Fruit fly (Drosophila melanogaster) whole organism, embryonic: Measurements from ENCODE around the gene CG6254.

ENCODE experiments used
- Atf6 ChIP-seq: fragments of 200-800 bp; sonication (Bioruptor generic); IDR thresholded peaks from 2 replicates; pipeline ENCODE4 v1.3.6; 2022; ENCODE audit warnings: missing biosample characterization, missing genetic modification characterization
- Bdp1 ChIP-seq: fragments of 200-800 bp; sonication (Bioruptor generic); optimal IDR thresholded peaks from 3 replicates; lab custom pipeline; 2016; ENCODE audit warnings: missing biosample characterization, missing genetic modification characterization
- CG10147 ChIP-seq: fragments of 200-800 bp; sonication (Bioruptor generic); optimal IDR thresholded peaks from 2 replicates; lab custom pipeline; 2019; ENCODE audit warnings: missing biosample characterization, mild to moderate bottlenecking, missing genetic modification characterization, moderate library complexity
- CG11456 ChIP-seq: fragments of 200-800 bp; sonication (Bioruptor generic); IDR thresholded peaks from 3 replicates; pipeline ENCODE4 v1.3.6; 2022; ENCODE audit warnings: missing biosample characterization, missing genetic modification characterization
- CG13287 ChIP-seq: fragments of 200-800 bp; sonication (Bioruptor generic); IDR thresholded peaks from 2 replicates; pipeline ENCODE4 v1.3.6; 2022; ENCODE audit warnings: missing biosample characterization, missing genetic modification characterization; ENCODE audit not compliant: partially characterized antibody
- CG14710 ChIP-seq: fragments of 200-800 bp; sonication (Bioruptor generic); optimal IDR thresholded peaks from 3 replicates; lab custom pipeline; 2019; ENCODE audit warnings: missing biosample characterization, mild to moderate bottlenecking, missing genetic modification characterization, moderate library complexity
- CG15269 ChIP-seq: fragments of 200-800 bp; sonication (Bioruptor generic); optimal IDR thresholded peaks from 2 replicates; lab custom pipeline; 2018; ENCODE audit warnings: missing biosample characterization, mild to moderate bottlenecking, missing genetic modification characterization, moderate library complexity
- CG15479 ChIP-seq: fragments of 200-800 bp; sonication (Bioruptor generic); optimal IDR thresholded peaks from 3 replicates; lab custom pipeline; 2019; ENCODE audit warnings: missing biosample characterization, mild to moderate bottlenecking, missing genetic modification characterization, moderate library complexity
- CG1603 ChIP-seq: fragments of 200-800 bp; sonication (Bioruptor generic); optimal IDR thresholded peaks from 2 replicates; lab custom pipeline; 2019; ENCODE audit warnings: missing biosample characterization, mild to moderate bottlenecking, missing genetic modification characterization, moderate library complexity
- CG17802 ChIP-seq: fragments of 200-800 bp; sonication (Bioruptor generic); optimal IDR thresholded peaks from 2 replicates; lab custom pipeline; 2018; ENCODE audit warnings: missing biosample characterization, mild to moderate bottlenecking, missing genetic modification characterization, moderate library complexity
- CG18011 ChIP-seq: fragments of 200-800 bp; sonication (Bioruptor generic); optimal IDR thresholded peaks from 2 replicates; lab custom pipeline; 2017; ENCODE audit warnings: missing biosample characterization, missing genetic modification characterization, mild to moderate bottlenecking, moderate library complexity, missing genotype
- CG1832 ChIP-seq: fragments of 200-800 bp; sonication (Bioruptor generic); optimal IDR thresholded peaks from 2 replicates; lab custom pipeline; 2017; ENCODE audit warnings: missing biosample characterization, mild to moderate bottlenecking, missing genetic modification characterization, inconsistent platforms
- CG31224 ChIP-seq: fragments of 200-800 bp; sonication (Bioruptor generic); IDR thresholded peaks from 2 replicates; pipeline ENCODE4 v1.3.6; 2022; ENCODE audit warnings: missing biosample characterization, missing genetic modification characterization
- CG31388 ChIP-seq: fragments of 200-800 bp; sonication (Bioruptor generic); optimal IDR thresholded peaks from 2 replicates; lab custom pipeline; 2016; ENCODE audit warnings: missing biosample characterization, missing genetic modification characterization
- CG4707 ChIP-seq: fragments of 200-800 bp; sonication (Bioruptor generic); optimal IDR thresholded peaks from 2 replicates; lab custom pipeline; 2018; ENCODE audit warnings: missing biosample characterization, mild to moderate bottlenecking, missing genetic modification characterization, moderate library complexity
- CG6689 ChIP-seq: fragments of 200-800 bp; sonication (Bioruptor generic); IDR thresholded peaks from 2 replicates; pipeline ENCODE4 v1.3.6; 2022; ENCODE audit warnings: missing biosample characterization, missing genetic modification characterization
- CG6765 ChIP-seq: fragments of 200-800 bp; sonication (Bioruptor generic); optimal IDR thresholded peaks from 3 replicates; lab custom pipeline; 2017; ENCODE audit warnings: missing biosample characterization, mild to moderate bottlenecking, missing genetic modification characterization
- CG7372 ChIP-seq: fragments of 200-800 bp; sonication (Bioruptor generic); IDR thresholded peaks from 2 replicates; pipeline ENCODE4 v1.3.6; 2022; ENCODE audit warnings: missing biosample characterization, missing genetic modification characterization
- CG8359 ChIP-seq: fragments of 200-800 bp; sonication (Bioruptor generic); optimal IDR thresholded peaks from 2 replicates; lab custom pipeline; 2017; ENCODE audit warnings: missing biosample characterization, mild to moderate bottlenecking, missing genetic modification characterization, borderline replicate concordance
- Camta ChIP-seq: fragments of 200-800 bp; sonication (Bioruptor generic); optimal IDR thresholded peaks from 2 replicates; lab custom pipeline; 2016; ENCODE audit warnings: missing biosample characterization, missing genetic modification characterization
- Dad ChIP-seq: fragments of 200-800 bp; sonication (Bioruptor generic); optimal IDR thresholded peaks from 3 replicates; lab custom pipeline; 2016; ENCODE audit warnings: missing biosample characterization, missing genetic modification characterization
- Deaf1 ChIP-seq: fragments of 200-800 bp; optimal IDR thresholded peaks from 3 replicates; lab custom pipeline; 2019; ENCODE audit warnings: missing biosample characterization, mild to moderate bottlenecking, missing genetic modification characterization, moderate library complexity
- Hand ChIP-seq: fragments of 200-800 bp; sonication (Bioruptor generic); optimal IDR thresholded peaks from 2 replicates; lab custom pipeline; 2017; ENCODE audit warnings: mild to moderate bottlenecking, missing biosample characterization, missing genetic modification reagents, missing genetic modification characterization
- Hsf ChIP-seq: fragments of 200-800 bp; sonication (Bioruptor generic); optimal IDR thresholded peaks from 3 replicates; lab custom pipeline; 2016; ENCODE audit warnings: missing biosample characterization, missing genetic modification characterization
- Kr ChIP-seq: fragments of 200-800 bp; sonication (Bioruptor generic); optimal IDR thresholded peaks from 2 replicates; lab custom pipeline; 2017; ENCODE audit warnings: missing biosample characterization, mild to moderate bottlenecking, missing genetic modification characterization
- NFAT ChIP-seq: fragments of 200-800 bp; sonication (Bioruptor generic); IDR thresholded peaks from 2 replicates; pipeline ENCODE4 v1.3.6; 2022; ENCODE audit warnings: missing biosample characterization, missing genetic modification characterization
- Optix ChIP-seq: fragments of 200-800 bp; sonication (Bioruptor generic); IDR thresholded peaks from 3 replicates; pipeline ENCODE4 v1.3.6; 2022; ENCODE audit warnings: missing biosample characterization, missing genetic modification characterization
- Sox102F ChIP-seq: fragments of 200-800 bp; sonication (Bioruptor generic); optimal IDR thresholded peaks from 2 replicates; lab custom pipeline; 2018; ENCODE audit warnings: missing biosample characterization, mild to moderate bottlenecking, missing genetic modification characterization, moderate library complexity
- Sry-β ChIP-seq: fragments of 200-800 bp; sonication (Bioruptor generic); optimal IDR thresholded peaks from 2 replicates; lab custom pipeline; 2018; ENCODE audit warnings: missing biosample characterization, mild to moderate bottlenecking, missing genetic modification characterization, moderate library complexity
- ab ChIP-seq: fragments of 200-800 bp; sonication (Bioruptor generic); optimal IDR thresholded peaks from 2 replicates; lab custom pipeline; 2016; ENCODE audit warnings: missing biosample characterization, missing genetic modification characterization
- az2 ChIP-seq: fragments of 200-800 bp; sonication (Bioruptor generic); optimal IDR thresholded peaks from 3 replicates; lab custom pipeline; 2016; ENCODE audit warnings: missing biosample characterization, missing genetic modification characterization
- bsh ChIP-seq, 2 experiments: fragments of 200-800 bp; sonication (Bioruptor generic); optimal IDR thresholded peaks; 2 replicates each; lab custom pipeline; 2017 to 2018; ENCODE audit warnings: mild to moderate bottlenecking in 2 of 2, missing biosample characterization in 2 of 2, missing genetic modification characterization in 2 of 2, moderate library complexity in 1 of 2
- crc ChIP-seq: fragments of 200-800 bp; sonication (Bioruptor generic); optimal IDR thresholded peaks from 2 replicates; lab custom pipeline; 2016; ENCODE audit warnings: missing biosample characterization, missing genetic modification characterization
- gcm ChIP-seq: fragments of 200-800 bp; sonication (Bioruptor generic); optimal IDR thresholded peaks from 2 replicates; lab custom pipeline; 2019; ENCODE audit warnings: missing biosample characterization, mild to moderate bottlenecking, missing genetic modification characterization, moderate library complexity
- grn ChIP-seq: fragments of 200-800 bp; sonication (Bioruptor generic); optimal IDR thresholded peaks from 3 replicates; lab custom pipeline; 2017; ENCODE audit warnings: missing biosample characterization, missing genetic modification characterization
- lmd ChIP-seq: fragments of 200-800 bp; sonication (Bioruptor generic); IDR thresholded peaks from 2 replicates; pipeline ENCODE4 v1.3.6; 2022; ENCODE audit warnings: missing biosample characterization, missing genetic modification characterization
- nerfin-2 ChIP-seq: fragments of 200-800 bp; sonication (Bioruptor generic); IDR thresholded peaks from 2 replicates; pipeline ENCODE4 v1.3.6; 2022; ENCODE audit warnings: missing biosample characterization, missing genetic modification characterization; ENCODE audit not compliant: partially characterized antibody
- nmo ChIP-seq: fragments of 200-800 bp; sonication (Bioruptor generic); optimal IDR thresholded peaks from 2 replicates; lab custom pipeline; 2018; ENCODE audit warnings: missing biosample characterization, mild to moderate bottlenecking, missing genetic modification characterization, moderate library complexity
- oc ChIP-seq: fragments of 200-800 bp; sonication (Bioruptor generic); optimal IDR thresholded peaks from 2 replicates; lab custom pipeline; 2018; ENCODE audit warnings: missing biosample characterization, mild to moderate bottlenecking, missing genetic modification characterization, moderate library complexity
- repo ChIP-seq: fragments of 200-800 bp; sonication (Bioruptor generic); optimal IDR thresholded peaks from 2 replicates; lab custom pipeline; 2016; ENCODE audit warnings: missing biosample characterization, missing genetic modification characterization
- sd ChIP-seq: fragments of 200-800 bp; sonication (Bioruptor generic); optimal IDR thresholded peaks from 3 replicates; lab custom pipeline; 2018; ENCODE audit warnings: missing biosample characterization, mild to moderate bottlenecking, missing genetic modification characterization, moderate library complexity
- shn ChIP-seq: fragments of 200-800 bp; sonication (Bioruptor generic); optimal IDR thresholded peaks from 3 replicates; lab custom pipeline; 2016; ENCODE audit warnings: missing biosample characterization, missing genetic modification characterization
- ssp ChIP-seq: fragments of 200-800 bp; sonication (Bioruptor generic); IDR thresholded peaks from 2 replicates; pipeline ENCODE4 v1.3.6; 2022; ENCODE audit warnings: missing biosample characterization, missing genetic modification characterization
- tio ChIP-seq: fragments of 200-800 bp; sonication (Bioruptor generic); optimal IDR thresholded peaks from 2 replicates; lab custom pipeline; 2017; ENCODE audit warnings: missing biosample characterization, missing genetic modification characterization, inconsistent platforms
- toy ChIP-seq: fragments of 200-800 bp; sonication (Bioruptor generic); IDR thresholded peaks from 2 replicates; pipeline ENCODE4 v1.3.6; 2022; ENCODE audit warnings: missing biosample characterization, missing genetic modification characterization
- trh ChIP-seq: fragments of 200-800 bp; sonication (Bioruptor generic); optimal IDR thresholded peaks from 2 replicates; lab custom pipeline; 2016; ENCODE audit warnings: missing biosample characterization, missing genetic modification characterization
- tx ChIP-seq: fragments of 200-800 bp; sonication (Bioruptor generic); optimal IDR thresholded peaks from 2 replicates; lab custom pipeline; 2016; ENCODE audit warnings: missing biosample characterization, missing genetic modification characterization
- unc-4 ChIP-seq: fragments of 200-800 bp; sonication (Bioruptor generic); IDR thresholded peaks from 2 replicates; pipeline ENCODE4 v1.3.6; 2022; ENCODE audit warnings: missing biosample characterization, missing genetic modification characterization; ENCODE audit not compliant: partially characterized antibody
- wek ChIP-seq: fragments of 200-800 bp; sonication (Bioruptor generic); optimal IDR thresholded peaks from 3 replicates; lab custom pipeline; 2018; ENCODE audit warnings: missing biosample characterization, mild to moderate bottlenecking, missing genetic modification characterization, moderate library complexity

The CG6254 gene

dm6 chr3R:10170356-10170876 lies 9.3 kb upstream of the CG6254 start, which contains the start of gene Best1 (continued):
- TF ChIP-seq tio (GFP tag; lab: Kevin White, UChicago): peak; percentile 62
- peak; percentile 94 for TF ChIP-seq CG11456 (GFP tag; lab: Robert Waterston, UW)
- TF ChIP-seq CG6689 (GFP tag; lab: Robert Waterston, UW): peak; percentile 92
- peak; percentile 56 for TF ChIP-seq repo (GFP tag; lab: Kevin White, UChicago)
- peak; percentile 65 for TF ChIP-seq grn (GFP tag; lab: Kevin White, UChicago)
- peak; percentile 82 for TF ChIP-seq CG31388 (GFP tag; lab: Kevin White, UChicago)
- TF ChIP-seq Hand (GFP tag; lab: Kevin White, UChicago): peak; percentile 82
- TF ChIP-seq CG14710 (tag; lab: Kevin White, UChicago): peak; percentile 85
- peak; percentile 47; the same call in 1 of the 2 replicates for TF ChIP-seq unc-4
- TF ChIP-seq Sry-β: peak; percentile 35
- TF ChIP-seq Bdp1 (GFP tag; lab: Kevin White, UChicago): no peak
- TF ChIP-seq CG7372: peak; percentile 81
- peak; percentile 32 for TF ChIP-seq tx (GFP tag; lab: Kevin White, UChicago)
- TF ChIP-seq CG8359 (GFP tag; lab: Kevin White, UChicago): peak; percentile 71
- peak; percentile 0 for TF ChIP-seq crc (GFP tag; lab: Kevin White, UChicago)
- no peak for TF ChIP-seq CG1832 (GFP tag; lab: Kevin White, UChicago)
- peak; percentile 62 for TF ChIP-seq wek (GFP tag; lab: Kevin White, UChicago)
- peak; percentile 63 for TF ChIP-seq Dad
- TF ChIP-seq shn (GFP tag; lab: Kevin White, UChicago): peak; percentile 61
- peak; percentile 89 for TF ChIP-seq az2 (GFP tag; lab: Kevin White, UChicago)
- TF ChIP-seq trh (GFP tag; lab: Kevin White, UChicago): peak; percentile 69
- TF ChIP-seq CG1603 (tag; lab: Kevin White, UChicago): peak; percentile 82
- peak; percentile 90 for TF ChIP-seq sd (tag; lab: Kevin White, UChicago)
- TF ChIP-seq NFAT (GFP tag; lab: Robert Waterston, UW): peak; percentile 97
- peak; percentile 82 for TF ChIP-seq Optix (GFP tag; lab: Robert Waterston, UW)
- peak; percentile 93 for TF ChIP-seq Sox102F
- TF ChIP-seq ssp (GFP tag; lab: Robert Waterston, UW): peak; percentile 77
- TF ChIP-seq CG15479 (GFP tag; lab: Kevin White, UChicago): no peak
- TF ChIP-seq gcm (GFP tag; lab: Kevin White, UChicago): peak; percentile 92
- peak; percentile 85 to 94 for TF ChIP-seq bsh (GFP tag; optimal IDR thresholded peaks at IDR 0.05; lab: Kevin White, UChicago)
- peak; percentile 84 for TF ChIP-seq toy (GFP tag; lab: Robert Waterston, UW)
- TF ChIP-seq Atf6 (GFP tag; lab: Robert Waterston, UW): peak; percentile 94
- TF ChIP-seq ab (GFP tag; lab: Kevin White, UChicago): peak; percentile 4
- TF ChIP-seq CG18011: peak; percentile 77
- peak; percentile 74 for TF ChIP-seq Deaf1 (tag; lab: Kevin White, UChicago)
- TF ChIP-seq nmo (GFP tag; lab: Kevin White, UChicago): peak; percentile 91
- TF ChIP-seq CG17802 (tag; lab: Kevin White, UChicago): peak; percentile 69
- peak; percentile 97 for TF ChIP-seq oc
- TF ChIP-seq nerfin-2 (GFP tag; lab: Robert Waterston, UW): peak; percentile 54
- TF ChIP-seq CG13287 (GFP tag; lab: Robert Waterston, UW): peak; percentile 70
- TF ChIP-seq Camta (GFP tag; lab: Kevin White, UChicago): peak; percentile 29
- peak; percentile 94 for TF ChIP-seq lmd
- peak; percentile 76 for TF ChIP-seq CG4707 (GFP tag; lab: Kevin White, UChicago)
- TF ChIP-seq CG10147 (GFP tag; lab: Kevin White, UChicago): peak; percentile 93
- TF ChIP-seq CG15269 (tag; lab: Kevin White, UChicago): peak; percentile 95
- TF ChIP-seq Kr (GFP tag; lab: Kevin White, UChicago): peak; percentile 2
- TF ChIP-seq CG6765 (GFP tag; lab: Kevin White, UChicago): peak; percentile 83
- TF ChIP-seq CG31224 (GFP tag; lab: Robert Waterston, UW): peak; percentile 87
- TF ChIP-seq Hsf (GFP tag; lab: Kevin White, UChicago): peak; percentile 74
